Fruit fly (Drosophila melanogaster) whole organism, embryonic: ENCODE results near the gene Bdp1.
A peak's percentile ranks its signal among the peaks of the same experiment; 100 is the strongest.

Experiments used
- Atf6 ChIP-seq: fragments of 200-800 bp; sonication (Bioruptor generic); IDR thresholded peaks from 2 replicates; pipeline ENCODE4 v1.3.6; 2022; ENCODE audit warnings: missing biosample characterization, missing genetic modification characterization
- Blimp-1 ChIP-seq: fragments of 200-800 bp; sonication (Bioruptor generic); optimal IDR thresholded peaks from 3 replicates; lab custom pipeline; 2018; ENCODE audit warnings: missing biosample characterization, missing genetic modification characterization, mild to moderate bottlenecking, moderate library complexity, missing genetic modification reagents
- CG10274 ChIP-seq: fragments of 200-800 bp; sonication (Bioruptor generic); optimal IDR thresholded peaks from 3 replicates; lab custom pipeline; 2017; ENCODE audit warnings: missing biosample characterization, mild to moderate bottlenecking, missing genetic modification characterization
- CG11504 ChIP-seq: fragments of 200-800 bp; sonication (Bioruptor generic); optimal IDR thresholded peaks from 3 replicates; lab custom pipeline; 2019; ENCODE audit warnings: missing biosample characterization, mild to moderate bottlenecking, missing genetic modification characterization, moderate library complexity
- CG12391 ChIP-seq: fragments of 200-800 bp; sonication (Bioruptor generic); optimal IDR thresholded peaks from 3 replicates; lab custom pipeline; 2018; ENCODE audit warnings: missing biosample characterization, mild to moderate bottlenecking, missing genetic modification characterization, moderate library complexity
- CG12769 ChIP-seq: fragments of 200-800 bp; sonication (Bioruptor generic); optimal IDR thresholded peaks from 2 replicates; lab custom pipeline; 2019; ENCODE audit warnings: missing biosample characterization, mild to moderate bottlenecking, missing genetic modification characterization, moderate library complexity
- CG13296 ChIP-seq: fragments of 200-800 bp; sonication (Bioruptor generic); optimal IDR thresholded peaks from 3 replicates; lab custom pipeline; 2018; ENCODE audit warnings: missing biosample characterization, mild to moderate bottlenecking, missing genetic modification characterization
- CG14667 ChIP-seq: fragments of 200-800 bp; sonication (Bioruptor generic); IDR thresholded peaks from 2 replicates; pipeline ENCODE4 v1.3.6; 2022; ENCODE audit warnings: missing biosample characterization, missing genetic modification characterization
- CG17361 ChIP-seq: fragments of 200-800 bp; sonication (Bioruptor generic); IDR thresholded peaks from 3 replicates; pipeline ENCODE4 v1.3.6; 2022; ENCODE audit warnings: missing biosample characterization, missing genetic modification characterization
- CG17829 ChIP-seq: fragments of 200-800 bp; optimal IDR thresholded peaks from 2 replicates; lab custom pipeline; 2019; ENCODE audit warnings: missing biosample characterization, mild to moderate bottlenecking, missing genetic modification characterization, moderate library complexity
- CG18262 ChIP-seq: fragments of 200-800 bp; optimal IDR thresholded peaks from 3 replicates; lab custom pipeline; 2019; ENCODE audit warnings: missing biosample characterization, mild to moderate bottlenecking, missing genetic modification characterization, moderate library complexity
- CG2678 ChIP-seq: fragments of 200-800 bp; sonication (Bioruptor generic); optimal IDR thresholded peaks from 3 replicates; lab custom pipeline; 2019; ENCODE audit warnings: missing biosample characterization, mild to moderate bottlenecking, missing genetic modification characterization, moderate library complexity
- CG30403 ChIP-seq: fragments of 200-800 bp; sonication (Bioruptor generic); optimal IDR thresholded peaks from 3 replicates; lab custom pipeline; 2016; ENCODE audit warnings: missing biosample characterization, missing genetic modification characterization
- CG34224 ChIP-seq: fragments of 200-800 bp; sonication (Bioruptor generic); IDR thresholded peaks from 3 replicates; pipeline ENCODE4 v1.3.6; 2022; ENCODE audit warnings: missing biosample characterization, missing genetic modification characterization; ENCODE audit not compliant: partially characterized antibody
- CG7839 ChIP-seq: fragments of 200-800 bp; sonication (Bioruptor generic); optimal IDR thresholded peaks from 3 replicates; lab custom pipeline; 2018; ENCODE audit warnings: missing biosample characterization, mild to moderate bottlenecking, missing genetic modification characterization, moderate library complexity
- CG9817 ChIP-seq: fragments of 200-800 bp; sonication (Bioruptor generic); optimal IDR thresholded peaks from 2 replicates; lab custom pipeline; 2018; ENCODE audit warnings: missing biosample characterization, mild to moderate bottlenecking, missing genetic modification characterization, moderate library complexity
- Dll ChIP-seq: fragments of 200-800 bp; sonication (Bioruptor generic); IDR thresholded peaks from 4 replicates; pipeline ENCODE4 v1.3.6; 2022; ENCODE audit warnings: missing biosample characterization, missing genetic modification characterization; ENCODE audit not compliant: partially characterized antibody
- Ets97D ChIP-seq: fragments of 200-800 bp; sonication (Bioruptor generic); optimal IDR thresholded peaks from 3 replicates; lab custom pipeline; 2016; ENCODE audit warnings: missing biosample characterization, missing genetic modification characterization
- Fer1 ChIP-seq: fragments of 200-800 bp; sonication (Bioruptor generic); optimal IDR thresholded peaks from 2 replicates; lab custom pipeline; 2017; ENCODE audit warnings: missing biosample characterization, mild to moderate bottlenecking, missing genetic modification characterization
- Fer2 ChIP-seq: fragments of 200-800 bp; sonication (Bioruptor generic); optimal IDR thresholded peaks from 2 replicates; lab custom pipeline; 2018; ENCODE audit warnings: missing biosample characterization, mild to moderate bottlenecking, missing genetic modification characterization, moderate library complexity
- HLH54F ChIP-seq: fragments of 200-800 bp; sonication (Bioruptor generic); optimal IDR thresholded peaks from 3 replicates; lab custom pipeline; 2016; ENCODE audit warnings: missing biosample characterization, missing genetic modification characterization
- HmgZ ChIP-seq: fragments of 200-800 bp; sonication (Bioruptor generic); optimal IDR thresholded peaks from 2 replicates; lab custom pipeline; 2018; ENCODE audit warnings: missing biosample characterization, mild to moderate bottlenecking, missing genetic modification characterization
- Hsf ChIP-seq: fragments of 200-800 bp; sonication (Bioruptor generic); optimal IDR thresholded peaks from 3 replicates; lab custom pipeline; 2016; ENCODE audit warnings: missing biosample characterization, missing genetic modification characterization
- Meics ChIP-seq: fragments of 200-800 bp; sonication (Bioruptor generic); optimal IDR thresholded peaks from 2 replicates; lab custom pipeline; 2017; ENCODE audit warnings: missing biosample characterization, mild to moderate bottlenecking, missing genetic modification characterization
- NK7.1 ChIP-seq: fragments of 200-800 bp; sonication (Bioruptor generic); optimal IDR thresholded peaks from 3 replicates; lab custom pipeline; 2016; ENCODE audit warnings: missing biosample characterization, missing genetic modification characterization
- Ptx1 ChIP-seq: fragments of 200-800 bp; sonication (Bioruptor generic); IDR thresholded peaks from 2 replicates; pipeline ENCODE4 v1.3.6; 2022; ENCODE audit warnings: missing biosample characterization, missing genetic modification characterization
- Sin3A ChIP-seq: fragments of >200 bp; optimal IDR thresholded peaks from 2 replicates; lab custom pipeline; 2018
- ara ChIP-seq: fragments of 200-800 bp; sonication (Bioruptor generic); IDR thresholded peaks from 2 replicates; pipeline ENCODE4 v1.3.6; 2022; ENCODE audit warnings: missing biosample characterization, missing genetic modification characterization
- bowl ChIP-seq: fragments of 200-800 bp; sonication (Bioruptor generic); IDR thresholded peaks from 2 replicates; pipeline ENCODE4 v1.3.6; 2022; ENCODE audit warnings: missing biosample characterization, missing genetic modification characterization
- chif ChIP-seq, 2 experiments: fragments of 200-800 bp; sonication (Bioruptor generic); optimal IDR thresholded peaks; 3 replicates each; lab custom pipeline; 2016; ENCODE audit warnings: missing biosample characterization in 2 of 2, missing genetic modification characterization in 2 of 2
- crp ChIP-seq, 2 experiments: fragments of 200-800 bp; sonication (Bioruptor generic); optimal IDR thresholded peaks; 2 replicates in 1 of 2; 3 replicates in 1 of 2; lab custom pipeline; 2017; ENCODE audit warnings: missing biosample characterization in 2 of 2, missing genetic modification characterization in 2 of 2, mild to moderate bottlenecking in 1 of 2, moderate library complexity in 1 of 2
- dm ChIP-seq: fragments of 200-800 bp; sonication (Bioruptor generic); optimal IDR thresholded peaks from 3 replicates; lab custom pipeline; 2016; ENCODE audit warnings: missing biosample characterization, missing genetic modification characterization
- dmrt99B ChIP-seq: fragments of 200-800 bp; sonication (Bioruptor generic); optimal IDR thresholded peaks from 2 replicates; lab custom pipeline; 2018; ENCODE audit warnings: missing biosample characterization, mild to moderate bottlenecking, missing genetic modification characterization, moderate library complexity
- exex ChIP-seq: fragments of 200-800 bp; sonication (Bioruptor generic); optimal IDR thresholded peaks from 4 replicates; lab custom pipeline; 2018; ENCODE audit warnings: missing biosample characterization, mild to moderate bottlenecking, missing genetic modification characterization, moderate library complexity
- grau ChIP-seq: fragments of 200-800 bp; optimal IDR thresholded peaks from 3 replicates; lab custom pipeline; 2019; ENCODE audit warnings: missing biosample characterization, mild to moderate bottlenecking, missing genetic modification characterization, moderate library complexity
- peb ChIP-seq: fragments of 200-800 bp; sonication (Bioruptor generic); IDR thresholded peaks from 2 replicates; pipeline ENCODE4 v1.3.6; 2022; ENCODE audit warnings: missing biosample characterization, missing genetic modification characterization
- shn ChIP-seq: fragments of 200-800 bp; sonication (Bioruptor generic); optimal IDR thresholded peaks from 3 replicates; lab custom pipeline; 2016; ENCODE audit warnings: missing biosample characterization, missing genetic modification characterization
- sug ChIP-seq: fragments of 200-800 bp; optimal IDR thresholded peaks from 2 replicates; lab custom pipeline; 2019; ENCODE audit warnings: missing biosample characterization, mild to moderate bottlenecking, missing genetic modification characterization, moderate library complexity
- tgo ChIP-seq: fragments of 200-800 bp; sonication (Bioruptor generic); IDR thresholded peaks from 3 replicates; pipeline ENCODE4 v1.3.6; 2022; ENCODE audit warnings: missing biosample characterization, missing genetic modification characterization
- unpg ChIP-seq: fragments of 200-800 bp; sonication (Bioruptor generic); optimal IDR thresholded peaks from 3 replicates; lab custom pipeline; 2018; ENCODE audit warnings: missing biosample characterization, mild to moderate bottlenecking, missing genetic modification characterization, moderate library complexity
- zfh2 ChIP-seq: fragments of 200-800 bp; sonication (Bioruptor generic); optimal IDR thresholded peaks from 2 replicates; lab custom pipeline; 2016; ENCODE audit warnings: missing biosample characterization, missing genetic modification characterization

Gene Bdp1

dm6 chr2L:13370762-13371161 lies 2.9 kb downstream of the Bdp1 start, which contains the start of gene ND-B22 (continued):
- TF ChIP-seq HLH54F = peak; percentile 28
- TF ChIP-seq NK7.1 (GFP tag; lab: Kevin White, UChicago) = peak; percentile 34
- peak; percentile 32 for TF ChIP-seq CG11504 (tag; lab: Kevin White, UChicago)
- no peak for TF ChIP-seq bowl (GFP tag; lab: Robert Waterston, UW)
- TF ChIP-seq CG13296 (GFP tag; lab: Kevin White, UChicago) = peak; percentile 36
- peak; percentile 37; the same call in 1 of the 4 replicates for TF ChIP-seq Dll (GFP tag; lab: Robert Waterston, UW)
- TF ChIP-seq crp (GFP tag; optimal IDR thresholded peaks at IDR 0.05; lab: Kevin White, UChicago) = peak in 1 of 2 experiments; percentile 74
- peak in 1 of 2 experiments; percentile 2 for TF ChIP-seq chif (GFP tag; optimal IDR thresholded peaks at IDR 0.05; lab: Kevin White, UChicago)
- peak; percentile 35; the same call in 1 of the 2 replicates for TF ChIP-seq ara (GFP tag; lab: Robert Waterston, UW)
- TF ChIP-seq CG14667 = no peak
- peak; percentile 58 for TF ChIP-seq CG30403 (GFP tag; lab: Kevin White, UChicago)
- TF ChIP-seq Atf6 = 0 out of 2 replicates have a peak, but pooled peaks have one; percentile 13
- peak; percentile 6 for TF ChIP-seq shn (GFP tag; lab: Kevin White, UChicago)
- TF ChIP-seq exex = no peak
- no peak for TF ChIP-seq tgo (GFP tag; lab: Robert Waterston, UW)
- TF ChIP-seq CG12769 (tag; lab: Kevin White, UChicago) = no peak
- TF ChIP-seq Fer1 (GFP tag; lab: Kevin White, UChicago) = peak; percentile 61
- peak; percentile 40 for TF ChIP-seq CG9817 (tag; lab: Kevin White, UChicago)
- peak; percentile 52; the same call in 1 of the 3 replicates for TF ChIP-seq CG34224 (GFP tag; lab: Robert Waterston, UW)
- TF ChIP-seq CG17361 (GFP tag; lab: Robert Waterston, UW) = peak; percentile 39; the same call in 1 of the 3 replicates
- TF ChIP-seq grau (tag; lab: Kevin White, UChicago) = peak; percentile 43
- peak; percentile 41 for TF ChIP-seq CG7839 (tag; lab: Kevin White, UChicago)
- TF ChIP-seq sug (tag; lab: Kevin White, UChicago) = peak; percentile 53
- peak; percentile 18 for TF ChIP-seq CG12391
- TF ChIP-seq dm (GFP tag; lab: Kevin White, UChicago) = no peak
- peak; percentile 31 for TF ChIP-seq CG17829 (tag; lab: Kevin White, UChicago)
- peak; percentile 19 for TF ChIP-seq unpg (GFP tag; lab: Kevin White, UChicago)
- TF ChIP-seq HmgZ = peak; percentile 65
- no peak for TF ChIP-seq dmrt99B (tag; lab: Kevin White, UChicago)
- peak; percentile 28 for TF ChIP-seq CG2678 (tag; lab: Kevin White, UChicago)
- no peak for TF ChIP-seq Sin3A (lab: Kevin White, UChicago)
- no peak for TF ChIP-seq peb (GFP tag; lab: Robert Waterston, UW)
- peak; percentile 27 for TF ChIP-seq CG18262
- TF ChIP-seq zfh2 (GFP tag; lab: Kevin White, UChicago) = peak; percentile 40
- no peak for TF ChIP-seq Blimp-1 (GFP tag; lab: Kevin White, UChicago)
- TF ChIP-seq CG10274 (GFP tag; lab: Kevin White, UChicago) = no peak
- TF ChIP-seq Fer2 (tag; lab: Kevin White, UChicago) = peak; percentile 19
- TF ChIP-seq Ets97D (GFP tag; lab: Kevin White, UChicago) = peak; percentile 71
- peak; percentile 36 for TF ChIP-seq Meics (GFP tag; lab: Kevin White, UChicago)
- TF ChIP-seq Ptx1 = peak; percentile 36; the same call in 1 of the 2 replicates
- peak; percentile 47 for TF ChIP-seq Hsf
- TF ChIP-seq, all 482 proteins: peak for 189
